Worm (Caenorhabditis elegans) whole organism, young adult: Measurements from ENCODE around the gene tyra-2.

ENCODE experiments used
- B0336.3 ChIP-seq: fragments of 200-800 bp; sonication (Bioruptor generic); IDR thresholded peaks from 2 replicates; pipeline ENCODE4 v1.3.6; 2022; ENCODE audit warnings: missing genetic modification characterization, missing compliant biosample characterization
- C06A6.2 ChIP-seq: fragments of 200-800 bp; sonication (Bioruptor generic); conservative IDR thresholded peaks from 2 replicates; pipeline ENCODE4 v1.3.6; 2022; ENCODE audit warnings: missing genetic modification characterization, missing compliant biosample characterization
- F33H1.4 ChIP-seq: fragments of 200-800 bp; sonication (Bioruptor generic); IDR thresholded peaks from 2 replicates; pipeline ENCODE4 v1.3.6; 2022; ENCODE audit warnings: missing genetic modification reagents, missing genetic modification characterization, missing compliant biosample characterization
- F52B5.7 ChIP-seq: sonication (generic microtip); optimal IDR thresholded peaks from 2 replicates; lab custom pipeline; 2016; ENCODE audit warnings: mild to moderate bottlenecking, missing genetic modification characterization, missing compliant biosample characterization
- F57A8.1 ChIP-seq: fragments of 200-800 bp; sonication (Bioruptor generic); optimal IDR thresholded peaks from 2 replicates; lab custom pipeline; 2018; ENCODE audit warnings: mild to moderate bottlenecking, missing genetic modification characterization, moderate library complexity, missing compliant biosample characterization
- K12H6.12 ChIP-seq: fragments of 200-800 bp; sonication (Bioruptor generic); optimal IDR thresholded peaks from 2 replicates; lab custom pipeline; 2018; ENCODE audit warnings: mild to moderate bottlenecking, missing genetic modification characterization, missing compliant biosample characterization
- T07F8.4 ChIP-seq: sonication (generic microtip); optimal IDR thresholded peaks from 2 replicates; lab custom pipeline; 2016; ENCODE audit warnings: mild to moderate bottlenecking, missing genetic modification characterization, moderate library complexity, missing compliant biosample characterization
- T26A5.8 ChIP-seq: sonication (generic microtip); optimal IDR thresholded peaks from 2 replicates; lab custom pipeline; 2016; ENCODE audit warnings: missing genetic modification characterization, missing compliant biosample characterization
- Y53F4B.3 ChIP-seq: fragments of 200-800 bp; sonication (Bioruptor generic); IDR thresholded peaks from 2 replicates; pipeline ENCODE4 v1.3.6; 2022; ENCODE audit warnings: missing genetic modification reagents, missing genetic modification characterization, missing compliant biosample characterization
- Y95B8A.8 ChIP-seq: fragments of 200-800 bp; sonication (Bioruptor generic); IDR thresholded peaks from 2 replicates; pipeline ENCODE4 v1.3.6; 2022; ENCODE audit warnings: missing genetic modification reagents, missing genetic modification characterization, missing compliant biosample characterization
- attf-5 ChIP-seq: fragments of 200-800 bp; sonication (Bioruptor generic); optimal IDR thresholded peaks from 2 replicates; lab custom pipeline; 2018; ENCODE audit warnings: mild to moderate bottlenecking, missing genetic modification characterization, missing compliant biosample characterization
- attf-6 ChIP-seq: fragments of 200-800 bp; sonication (Bioruptor generic); IDR thresholded peaks from 2 replicates; pipeline ENCODE4 v1.3.6; 2022; ENCODE audit warnings: missing genetic modification reagents, missing genetic modification characterization, missing compliant biosample characterization
- bed-1 ChIP-seq: fragments of 200-800 bp; sonication (Bioruptor generic); IDR thresholded peaks from 2 replicates; pipeline ENCODE4 v1.3.6; 2022; ENCODE audit warnings: missing genetic modification reagents, missing genetic modification characterization, missing compliant biosample characterization
- bed-2 ChIP-seq: fragments of 200-800 bp; sonication (Bioruptor generic); IDR thresholded peaks from 2 replicates; pipeline ENCODE4 v1.3.6; 2022; ENCODE audit warnings: missing genetic modification reagents, missing genetic modification characterization, missing compliant biosample characterization
- ceh-58 ChIP-seq: fragments of 200-800 bp; sonication (Bioruptor generic); IDR thresholded peaks from 2 replicates; pipeline ENCODE4 v1.3.6; 2022; ENCODE audit warnings: missing genetic modification characterization, missing compliant biosample characterization
- egl-18 ChIP-seq: fragments of 200-800 bp; sonication (Bioruptor generic); IDR thresholded peaks from 2 replicates; pipeline ENCODE4 v1.3.6; 2022; ENCODE audit warnings: missing genetic modification reagents, missing genetic modification characterization, missing compliant biosample characterization
- ekl-4 ChIP-seq: fragments of 200-800 bp; sonication (Bioruptor generic); IDR thresholded peaks from 2 replicates; pipeline ENCODE4 v1.3.6; 2022; ENCODE audit warnings: missing genetic modification reagents, missing genetic modification characterization, missing compliant biosample characterization
- ets-4 ChIP-seq: fragments of 200-800 bp; sonication (Bioruptor generic); optimal IDR thresholded peaks from 2 replicates; lab custom pipeline; 2018; ENCODE audit warnings: mild to moderate bottlenecking, missing genetic modification characterization, missing compliant biosample characterization
- gei-17 ChIP-seq: fragments of 200-800 bp; sonication (Bioruptor generic); optimal IDR thresholded peaks from 2 replicates; lab custom pipeline; 2018; ENCODE audit warnings: mild to moderate bottlenecking, missing genetic modification characterization, missing compliant biosample characterization
- him-1 ChIP-seq: sonication (generic microtip); optimal IDR thresholded peaks from 2 replicates; lab custom pipeline; 2016; ENCODE audit warnings: missing genotype, missing genetic modification reagents, missing genetic modification characterization, missing compliant biosample characterization
- madf-10 ChIP-seq: sonication (generic microtip); optimal IDR thresholded peaks from 2 replicates; lab custom pipeline; 2016; ENCODE audit warnings: mild to moderate bottlenecking, missing genetic modification characterization, missing compliant biosample characterization
- madf-6 ChIP-seq: fragments of 200-800 bp; sonication (Bioruptor generic); IDR thresholded peaks from 2 replicates; pipeline ENCODE4 v1.3.6; 2022; ENCODE audit warnings: missing genetic modification reagents, missing genetic modification characterization, missing compliant biosample characterization
- madf-8 ChIP-seq: fragments of 200-800 bp; sonication (Bioruptor generic); conservative IDR thresholded peaks from 2 replicates; pipeline ENCODE4 v1.3.6; 2022; ENCODE audit warnings: missing genetic modification reagents, missing genetic modification characterization, missing compliant biosample characterization
- nfyb-1 ChIP-seq: fragments of 200-800 bp; sonication (Bioruptor generic); IDR thresholded peaks from 2 replicates; pipeline ENCODE4 v1.3.6; 2022; ENCODE audit warnings: missing genetic modification reagents, missing genetic modification characterization, missing compliant biosample characterization
- nhr-120 ChIP-seq: fragments of 200-800 bp; sonication (Bioruptor generic); IDR thresholded peaks from 2 replicates; pipeline ENCODE4 v1.3.6; 2022; ENCODE audit warnings: missing genetic modification characterization, missing compliant biosample characterization
- nhr-90 ChIP-seq: sonication (generic microtip); optimal IDR thresholded peaks from 2 replicates; lab custom pipeline; 2016; ENCODE audit warnings: missing genotype, mild to moderate bottlenecking, missing genetic modification characterization, missing compliant biosample characterization
- pbrm-1 ChIP-seq: fragments of 200-800 bp; sonication (Bioruptor generic); IDR thresholded peaks from 2 replicates; pipeline ENCODE4 v1.3.6; 2022; ENCODE audit warnings: missing genetic modification reagents, missing genetic modification characterization, missing compliant biosample characterization
- rcor-1 ChIP-seq: fragments of 200-800 bp; sonication (Bioruptor generic); IDR thresholded peaks from 2 replicates; pipeline ENCODE4 v1.3.6; 2022; ENCODE audit warnings: missing genetic modification reagents, missing genetic modification characterization, missing compliant biosample characterization
- snpc-1.1 ChIP-seq: sonication (generic microtip); optimal IDR thresholded peaks from 2 replicates; lab custom pipeline; 2017; ENCODE audit warnings: missing genetic modification characterization, mild to moderate bottlenecking, missing compliant biosample characterization, antibody characterized with exemption, moderate library complexity, missing genotype, missing genetic modification reagents; ENCODE audit not compliant: insufficient read depth
- snpc-1.3 ChIP-seq: sonication (generic microtip); optimal IDR thresholded peaks from 2 replicates; lab custom pipeline; 2017; ENCODE audit warnings: missing genetic modification characterization, mild to moderate bottlenecking, missing compliant biosample characterization, antibody characterized with exemption, moderate library complexity, missing genotype, missing genetic modification reagents; ENCODE audit not compliant: insufficient read depth
- snpc-3.4 ChIP-seq: sonication (generic microtip); optimal IDR thresholded peaks from 2 replicates; lab custom pipeline; 2017; ENCODE audit warnings: missing genetic modification characterization, mild to moderate bottlenecking, missing compliant biosample characterization, antibody characterized with exemption, moderate library complexity, missing genotype, missing genetic modification reagents
- snpc-4 ChIP-seq, 5 experiments: fragments of 150-350 bp in 1 of 5; sonication (generic microtip) in 4 of 5; optimal IDR thresholded peaks; 2 replicates each; lab custom pipeline; 2014 to 2018; ENCODE audit warnings: missing genetic modification characterization in 5 of 5, missing biosample characterization in 3 of 5, antibody characterized with exemption in 2 of 5, mild to moderate bottlenecking in 2 of 5, missing compliant biosample characterization in 2 of 5, missing genotype in 2 of 5, moderate library complexity in 2 of 5, missing genetic modification reagents in 1 of 5
- somi-1 ChIP-seq: fragments of 200-800 bp; sonication (Bioruptor generic); optimal IDR thresholded peaks from 2 replicates; lab custom pipeline; 2018; ENCODE audit warnings: mild to moderate bottlenecking, missing genetic modification characterization, missing compliant biosample characterization
- sptf-2 ChIP-seq: fragments of 200-800 bp; sonication (Bioruptor generic); optimal IDR thresholded peaks from 2 replicates; lab custom pipeline; 2018; ENCODE audit warnings: mild to moderate bottlenecking, missing genetic modification characterization, missing compliant biosample characterization
- tlf-1 ChIP-seq: fragments of 200-800 bp; sonication (Bioruptor generic); optimal IDR thresholded peaks from 2 replicates; lab custom pipeline; 2018; ENCODE audit warnings: mild to moderate bottlenecking, missing genetic modification characterization, missing compliant biosample characterization
- zim-3 ChIP-seq: sonication (generic microtip); optimal IDR thresholded peaks from 2 replicates; lab custom pipeline; 2017; ENCODE audit warnings: mild to moderate bottlenecking, missing genetic modification characterization, moderate library complexity, missing compliant biosample characterization
- ztf-26 ChIP-seq: sonication (generic microtip); optimal IDR thresholded peaks from 2 replicates; lab custom pipeline; 2017; ENCODE audit warnings: missing genetic modification characterization, missing compliant biosample characterization
- ztf-6 ChIP-seq: fragments of 200-800 bp; sonication (Bioruptor generic); IDR thresholded peaks from 2 replicates; pipeline ENCODE4 v1.3.6; 2022; ENCODE audit warnings: missing genetic modification reagents, missing genetic modification characterization, missing compliant biosample characterization

The tyra-2 gene

ce11 chrX:7028836-7029235, 23.5 kb upstream of the tyra-2 start, which contains the start of gene flp-26 (continued):
- TF ChIP-seq snpc-4 (GFP tag; optimal IDR thresholded peaks at IDR 0.05; lab: Kevin White, UChicago) (no peak), snpc-4 (tag; optimal IDR thresholded peaks at IDR 0.05; lab: Kevin White, UChicago) (no peak), B0336.3 (GFP tag; lab: Robert Waterston, UW) (no peak)
- TF ChIP-seq, all 124 proteins: peak for 0

- no peak for TF ChIP-seq somi-1 (GFP tag; lab: Kevin White, UChicago)
- no peak for TF ChIP-seq F33H1.4 (GFP tag; lab: Robert Waterston, UW)
- no peak for TF ChIP-seq B0336.3 (GFP tag; lab: Robert Waterston, UW)
- no peak for TF ChIP-seq snpc-1.1
- TF ChIP-seq gei-17 (GFP tag; lab: Kevin White, UChicago): no peak
- no peak for TF ChIP-seq F52B5.7 (tag; lab: Kevin White, UChicago)
- no peak for TF ChIP-seq snpc-3.4 (tag; lab: Kevin White, UChicago)
- no peak for TF ChIP-seq pbrm-1
- no peak for TF ChIP-seq zim-3 (tag; lab: Kevin White, UChicago)
- TF ChIP-seq ceh-58 (GFP tag; lab: Robert Waterston, UW): no peak
- no peak for TF ChIP-seq snpc-1.3 (tag; lab: Kevin White, UChicago)
- no peak for TF ChIP-seq ztf-6 (GFP tag; lab: Robert Waterston, UW)
- TF ChIP-seq nhr-90: no peak
- TF ChIP-seq madf-6 (GFP tag; lab: Robert Waterston, UW): no peak
- no peak for TF ChIP-seq nhr-120 (GFP tag; lab: Robert Waterston, UW)
- no peak for TF ChIP-seq him-1 (tag; lab: Kevin White, UChicago)
- no peak for TF ChIP-seq sptf-2 (GFP tag; lab: Kevin White, UChicago)
- TF ChIP-seq egl-18 (GFP tag; lab: Robert Waterston, UW): no peak
- no peak for TF ChIP-seq ekl-4 (GFP tag; lab: Robert Waterston, UW)
- TF ChIP-seq, all 124 proteins: peak for 0
Measured at ce11 chrX:7019733-7020132, 14.4 kb upstream of the tyra-2 start, which contains the start of gene cah-5. Gene cah-5, plus strand, starts transcription at chrX:7020033.

- TF ChIP-seq tlf-1 (GFP tag; lab: Kevin White, UChicago) (no peak), snpc-4 (GFP tag; optimal IDR thresholded peaks at IDR 0.05; lab: Kevin White, UChicago) (peak; percentile 14), snpc-4 (tag; optimal IDR thresholded peaks at IDR 0.05; lab: Kevin White, UChicago) (peak in 2 of 4 experiments; percentile 71 to 81), sptf-2 (GFP tag; lab: Kevin White, UChicago) (no peak)
Measured at ce11 chrX:7005919-7006318, 544 bp upstream of the tyra-2 start.

- TF ChIP-seq ztf-26 (tag; lab: Kevin White, UChicago) (no peak), attf-6 (GFP tag; lab: Robert Waterston, UW) (no peak), T26A5.8 (tag; lab: Kevin White, UChicago) (no peak), bed-1 (GFP tag; lab: Robert Waterston, UW) (no peak), bed-2 (no peak), rcor-1 (GFP tag; lab: Robert Waterston, UW) (no peak), madf-8 (no peak)
Measured at ce11 chrX:7001933-7002332, 3.4 kb downstream of the tyra-2 start.

ce11 chrX:6996448-6996847, 8.9 kb downstream of the tyra-2 start, which contains the start of the genes F01E11.20 and tsp-16:
Gene F01E11.20, minus strand, starts transcription at chrX:6996548.
Gene tsp-16, minus strand, starts transcription at chrX:6996620.
- no peak for TF ChIP-seq ekl-4 (GFP tag; lab: Robert Waterston, UW)
- TF ChIP-seq attf-5: no peak
- no peak for TF ChIP-seq ets-4 (GFP tag; lab: Kevin White, UChicago)
- no peak for TF ChIP-seq C06A6.2 (GFP tag; lab: Robert Waterston, UW)
- TF ChIP-seq F57A8.1 (GFP tag; lab: Kevin White, UChicago): no peak
- TF ChIP-seq Y95B8A.8: no peak
- TF ChIP-seq zim-3 (tag; lab: Kevin White, UChicago): no peak
- TF ChIP-seq Y53F4B.3 (GFP tag; lab: Robert Waterston, UW): no peak
- TF ChIP-seq gei-17 (GFP tag; lab: Kevin White, UChicago): no peak
- TF ChIP-seq K12H6.12 (tag; lab: Kevin White, UChicago): no peak
- no peak for TF ChIP-seq nfyb-1 (GFP tag; lab: Robert Waterston, UW)
- no peak for TF ChIP-seq snpc-3.4 (tag; lab: Kevin White, UChicago)
- TF ChIP-seq snpc-1.3 (tag; lab: Kevin White, UChicago): no peak
- TF ChIP-seq T07F8.4 (tag; lab: Kevin White, UChicago): no peak
- TF ChIP-seq him-1 (tag; lab: Kevin White, UChicago): no peak
- TF ChIP-seq madf-10: no peak
- TF ChIP-seq T26A5.8 (tag; lab: Kevin White, UChicago): no peak
